Worm (Caenorhabditis elegans) whole organism, young adult: ENCODE measurements around the gene Y69A2AR.28.

Experiments
- B0035.1 ChIP-seq: sonication (generic microtip); optimal IDR thresholded peaks from 2 replicates; lab custom pipeline; 2016; ENCODE audit warnings: missing genetic modification characterization, mild to moderate bottlenecking, missing compliant biosample characterization, missing genotype, missing genetic modification reagents
- B0336.3 ChIP-seq: fragments of 200-800 bp; sonication (Bioruptor generic); IDR thresholded peaks from 2 replicates; pipeline ENCODE4 v1.3.6; 2022; ENCODE audit warnings: missing genetic modification characterization, missing compliant biosample characterization
- C06A6.2 ChIP-seq: fragments of 200-800 bp; sonication (Bioruptor generic); conservative IDR thresholded peaks from 2 replicates; pipeline ENCODE4 v1.3.6; 2022; ENCODE audit warnings: missing genetic modification characterization, missing compliant biosample characterization
- C17E4.6 ChIP-seq: fragments of 200-800 bp; sonication (Bioruptor generic); IDR thresholded peaks from 2 replicates; pipeline ENCODE4 v1.3.6; 2022; ENCODE audit warnings: missing genetic modification reagents, missing genetic modification characterization, missing compliant biosample characterization
- D2030.7 ChIP-seq: fragments of 200-800 bp; sonication (Bioruptor generic); IDR thresholded peaks from 2 replicates; pipeline ENCODE4 v1.3.6; 2022; ENCODE audit warnings: missing genetic modification reagents, missing genetic modification characterization, missing compliant biosample characterization
- F22D6.2 ChIP-seq: sonication (generic microtip); optimal IDR thresholded peaks from 2 replicates; lab custom pipeline; 2016; ENCODE audit warnings: mild to moderate bottlenecking, missing genetic modification characterization, missing compliant biosample characterization
- F23B12.7 ChIP-seq: sonication (generic microtip); optimal IDR thresholded peaks from 2 replicates; lab custom pipeline; 2017; ENCODE audit warnings: missing genetic modification characterization, mild to moderate bottlenecking, missing compliant biosample characterization, antibody characterized with exemption, moderate library complexity; ENCODE audit not compliant: insufficient read depth
- F57A8.1 ChIP-seq: fragments of 200-800 bp; sonication (Bioruptor generic); optimal IDR thresholded peaks from 2 replicates; lab custom pipeline; 2018; ENCODE audit warnings: mild to moderate bottlenecking, missing genetic modification characterization, moderate library complexity, missing compliant biosample characterization
- F57C9.4 ChIP-seq: sonication (generic microtip); optimal IDR thresholded peaks from 2 replicates; lab custom pipeline; 2017; ENCODE audit warnings: mild to moderate bottlenecking, missing genetic modification characterization, missing compliant biosample characterization
- K11D2.4 ChIP-seq: fragments of 200-800 bp; sonication (Bioruptor generic); IDR thresholded peaks from 2 replicates; pipeline ENCODE4 v1.3.6; 2022; ENCODE audit warnings: missing genetic modification reagents, missing genetic modification characterization, missing compliant biosample characterization
- K12H6.12 ChIP-seq: fragments of 200-800 bp; sonication (Bioruptor generic); optimal IDR thresholded peaks from 2 replicates; lab custom pipeline; 2018; ENCODE audit warnings: mild to moderate bottlenecking, missing genetic modification characterization, missing compliant biosample characterization
- Y53G8AR.9 ChIP-seq: fragments of 200-800 bp; sonication (Bioruptor generic); conservative IDR thresholded peaks from 2 replicates; pipeline ENCODE4 v1.3.6; 2022; ENCODE audit warnings: missing genetic modification reagents, missing genetic modification characterization, missing compliant biosample characterization
- Y56A3A.18 ChIP-seq: fragments of 200-800 bp; sonication (Bioruptor generic); IDR thresholded peaks from 2 replicates; pipeline ENCODE4 v1.3.6; 2022; ENCODE audit warnings: missing genetic modification reagents, missing genetic modification characterization, missing compliant biosample characterization
- Y79H2A.3 ChIP-seq: fragments of 200-800 bp; sonication (Bioruptor generic); conservative IDR thresholded peaks from 2 replicates; pipeline ENCODE4 v1.3.6; 2022; ENCODE audit warnings: missing genetic modification reagents, missing genetic modification characterization, missing compliant biosample characterization
- ZK185.1 ChIP-seq: sonication (generic microtip); optimal IDR thresholded peaks from 2 replicates; lab custom pipeline; 2016; ENCODE audit warnings: mild to moderate bottlenecking, missing genetic modification characterization, missing compliant biosample characterization; ENCODE audit not compliant: poor library complexity, severe bottlenecking
- ama-1 ChIP-seq, 3 experiments: fragments of 150-350 bp in 1 of 3; sonication (generic microtip) in 2 of 3; optimal IDR thresholded peaks; 2 replicates each; lab custom pipeline; 2014 to 2018; ENCODE audit warnings: missing biosample characterization in 2 of 3, missing genetic modification characterization in 2 of 3, missing genetic modification reagents in 2 of 3
- aptf-3 ChIP-seq: fragments of 200-800 bp; sonication (Bioruptor generic); IDR thresholded peaks from 2 replicates; pipeline ENCODE4 v1.3.6; 2022; ENCODE audit warnings: missing genetic modification characterization, missing compliant biosample characterization
- cebp-2 ChIP-seq: fragments of 200-800 bp; sonication (Bioruptor generic); IDR thresholded peaks from 2 replicates; pipeline ENCODE4 v1.3.6; 2022; ENCODE audit warnings: missing genetic modification characterization, missing compliant biosample characterization
- ceh-27 ChIP-seq: fragments of 200-800 bp; sonication (Bioruptor generic); optimal IDR thresholded peaks from 2 replicates; lab custom pipeline; 2018; ENCODE audit warnings: mild to moderate bottlenecking, missing genetic modification characterization, moderate library complexity, missing compliant biosample characterization
- die-1 ChIP-seq: sonication (generic microtip); optimal IDR thresholded peaks from 2 replicates; lab custom pipeline; 2016; ENCODE audit warnings: missing genotype, mild to moderate bottlenecking, missing genetic modification characterization, missing compliant biosample characterization
- dpff-1 ChIP-seq: sonication (generic microtip); optimal IDR thresholded peaks from 2 replicates; lab custom pipeline; 2017; ENCODE audit warnings: mild to moderate bottlenecking, missing genetic modification characterization, missing compliant biosample characterization
- hlh-12 ChIP-seq: sonication (generic microtip); optimal IDR thresholded peaks from 2 replicates; lab custom pipeline; 2016; ENCODE audit warnings: missing genetic modification characterization, missing compliant biosample characterization
- hmg-20 ChIP-seq: fragments of 200-800 bp; sonication (Bioruptor generic); IDR thresholded peaks from 2 replicates; pipeline ENCODE4 v1.3.6; 2022; ENCODE audit warnings: missing genetic modification reagents, missing genetic modification characterization, missing compliant biosample characterization
- lag-1 ChIP-seq: fragments of 200-800 bp; sonication (Bioruptor generic); IDR thresholded peaks from 2 replicates; pipeline ENCODE4 v1.3.6; 2022; ENCODE audit warnings: missing genetic modification reagents, missing genetic modification characterization, missing compliant biosample characterization
- lin-40 ChIP-seq: sonication (generic microtip); optimal IDR thresholded peaks from 2 replicates; lab custom pipeline; 2016; ENCODE audit warnings: missing genetic modification characterization, mild to moderate bottlenecking, missing compliant biosample characterization, missing genotype, missing genetic modification reagents
- lin-54 ChIP-seq: fragments of 200-800 bp; sonication (Bioruptor generic); optimal IDR thresholded peaks from 2 replicates; lab custom pipeline; 2018; ENCODE audit warnings: mild to moderate bottlenecking, missing genetic modification characterization, missing compliant biosample characterization
- lsl-1 ChIP-seq: fragments of 200-800 bp; sonication (Bioruptor generic); optimal IDR thresholded peaks from 2 replicates; lab custom pipeline; 2018; ENCODE audit warnings: mild to moderate bottlenecking, missing genetic modification characterization, moderate library complexity, missing compliant biosample characterization
- lsy-27 ChIP-seq: sonication (generic microtip); optimal IDR thresholded peaks from 2 replicates; lab custom pipeline; 2017; ENCODE audit warnings: missing genetic modification characterization, mild to moderate bottlenecking, missing compliant biosample characterization, antibody characterized with exemption, missing genotype, borderline replicate concordance; ENCODE audit not compliant: insufficient read depth
- madf-3 ChIP-seq: fragments of 200-800 bp; sonication (Bioruptor generic); IDR thresholded peaks from 2 replicates; pipeline ENCODE4 v1.3.6; 2022; ENCODE audit warnings: missing genetic modification reagents, missing genetic modification characterization, missing compliant biosample characterization
- mel-28 ChIP-seq: sonication (generic microtip); optimal IDR thresholded peaks from 2 replicates; lab custom pipeline; 2016; ENCODE audit warnings: borderline replicate concordance, mild to moderate bottlenecking, missing genetic modification characterization, missing compliant biosample characterization
- mxl-1 ChIP-seq: sonication (generic microtip); optimal IDR thresholded peaks from 2 replicates; lab custom pipeline; 2016; ENCODE audit warnings: missing genetic modification characterization, missing compliant biosample characterization
- nhr-80 ChIP-seq: sonication (generic microtip); optimal IDR thresholded peaks from 2 replicates; lab custom pipeline; 2016; ENCODE audit warnings: missing genetic modification characterization, missing compliant biosample characterization
- rcor-1 ChIP-seq: fragments of 200-800 bp; sonication (Bioruptor generic); IDR thresholded peaks from 2 replicates; pipeline ENCODE4 v1.3.6; 2022; ENCODE audit warnings: missing genetic modification reagents, missing genetic modification characterization, missing compliant biosample characterization
- rec-8 ChIP-seq, 2 experiments: sonication (generic microtip); optimal IDR thresholded peaks; 2 replicates each; lab custom pipeline; 2016; ENCODE audit warnings: mild to moderate bottlenecking in 2 of 2, missing genetic modification characterization in 2 of 2, missing genetic modification reagents in 2 of 2, missing genotype in 2 of 2, missing biosample characterization in 1 of 2, missing compliant biosample characterization in 1 of 2, moderate library complexity in 1 of 2
- sdz-38 ChIP-seq: sonication (generic microtip); optimal IDR thresholded peaks from 2 replicates; lab custom pipeline; 2016; ENCODE audit warnings: missing genotype, missing genetic modification characterization, missing compliant biosample characterization
- snpc-1.3 ChIP-seq: sonication (generic microtip); optimal IDR thresholded peaks from 2 replicates; lab custom pipeline; 2017; ENCODE audit warnings: missing genetic modification characterization, mild to moderate bottlenecking, missing compliant biosample characterization, antibody characterized with exemption, moderate library complexity, missing genotype, missing genetic modification reagents; ENCODE audit not compliant: insufficient read depth
- snpc-4 ChIP-seq, 5 experiments: fragments of 150-350 bp in 1 of 5; sonication (generic microtip) in 4 of 5; optimal IDR thresholded peaks; 2 replicates each; lab custom pipeline; 2014 to 2018; ENCODE audit warnings: missing genetic modification characterization in 5 of 5, missing biosample characterization in 3 of 5, antibody characterized with exemption in 2 of 5, mild to moderate bottlenecking in 2 of 5, missing compliant biosample characterization in 2 of 5, missing genotype in 2 of 5, moderate library complexity in 2 of 5, missing genetic modification reagents in 1 of 5
- somi-1 ChIP-seq: fragments of 200-800 bp; sonication (Bioruptor generic); optimal IDR thresholded peaks from 2 replicates; lab custom pipeline; 2018; ENCODE audit warnings: mild to moderate bottlenecking, missing genetic modification characterization, missing compliant biosample characterization
- tbx-9 ChIP-seq: sonication (generic microtip); optimal IDR thresholded peaks from 2 replicates; lab custom pipeline; 2016; ENCODE audit warnings: borderline replicate concordance, missing genetic modification characterization, inconsistent platforms, missing compliant biosample characterization
- tlf-1 ChIP-seq: fragments of 200-800 bp; sonication (Bioruptor generic); optimal IDR thresholded peaks from 2 replicates; lab custom pipeline; 2018; ENCODE audit warnings: mild to moderate bottlenecking, missing genetic modification characterization, missing compliant biosample characterization
- xnd-1 ChIP-seq: sonication (generic microtip); optimal IDR thresholded peaks from 2 replicates; lab custom pipeline; 2016; ENCODE audit warnings: missing genotype, missing genetic modification reagents, missing genetic modification characterization, missing compliant biosample characterization
- zfh-2 ChIP-seq: fragments of 200-800 bp; sonication (Bioruptor generic); conservative IDR thresholded peaks from 2 replicates; pipeline ENCODE4 v1.3.6; 2022; ENCODE audit warnings: missing genetic modification reagents, missing genetic modification characterization, missing compliant biosample characterization
- ztf-18 ChIP-seq: sonication (generic microtip); optimal IDR thresholded peaks from 2 replicates; lab custom pipeline; 2016; ENCODE audit warnings: missing genotype, mild to moderate bottlenecking, missing genetic modification characterization, missing compliant biosample characterization
- ztf-22 ChIP-seq: fragments of 200-800 bp; sonication (Bioruptor generic); optimal IDR thresholded peaks from 2 replicates; lab custom pipeline; 2018; ENCODE audit warnings: mild to moderate bottlenecking, missing genetic modification characterization, moderate library complexity, missing compliant biosample characterization
- ztf-26 ChIP-seq: sonication (generic microtip); optimal IDR thresholded peaks from 2 replicates; lab custom pipeline; 2017; ENCODE audit warnings: missing genetic modification characterization, missing compliant biosample characterization
- ztf-3 ChIP-seq: fragments of 200-800 bp; sonication (Bioruptor generic); optimal IDR thresholded peaks from 2 replicates; lab custom pipeline; 2018; ENCODE audit warnings: mild to moderate bottlenecking, missing genetic modification characterization, missing compliant biosample characterization
- ztf-6 ChIP-seq: fragments of 200-800 bp; sonication (Bioruptor generic); IDR thresholded peaks from 2 replicates; pipeline ENCODE4 v1.3.6; 2022; ENCODE audit warnings: missing genetic modification reagents, missing genetic modification characterization, missing compliant biosample characterization

The Y69A2AR.28 gene

DNA sequence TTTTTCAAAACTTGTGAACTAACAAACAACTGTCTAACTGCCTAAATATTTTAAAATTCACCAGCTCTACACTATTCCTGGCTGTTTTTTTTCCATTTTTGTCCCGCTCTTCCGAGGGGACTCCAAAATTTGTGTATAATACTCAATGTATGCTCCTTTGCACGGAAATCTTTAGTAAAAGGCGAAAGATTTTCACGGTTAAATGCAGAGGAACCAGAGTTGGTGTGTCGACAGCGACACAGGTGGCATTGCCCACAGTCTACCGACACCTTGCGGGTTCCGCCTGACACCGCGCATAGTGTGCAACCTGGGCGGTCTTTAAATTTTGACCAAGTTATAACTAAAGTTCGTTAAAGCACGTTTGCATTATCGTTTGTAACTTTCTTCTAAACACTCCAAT lies 42.1 kb upstream of the Y69A2AR.28 start (continued):
- TF ChIP-seq sdz-38 (no peak), C17E4.6 (GFP tag; lab: Robert Waterston, UW) (no peak), madf-3 (GFP tag; lab: Robert Waterston, UW) (no peak), lag-1 (no peak), F22D6.2 (tag; lab: Kevin White, UChicago) (no peak), lin-54 (GFP tag; lab: Kevin White, UChicago) (peak; percentile 69), nhr-80 (tag; lab: Kevin White, UChicago) (no peak), ceh-27 (GFP tag; lab: Kevin White, UChicago) (no peak), D2030.7 (peak; percentile 96), aptf-3 (GFP tag; lab: Robert Waterston, UW) (no peak), ztf-22 (GFP tag; lab: Kevin White, UChicago) (no peak), Y56A3A.18 (peak; percentile 46; the same call in 1 of the 2 replicates), tbx-9 (tag; lab: Kevin White, UChicago) (no peak), K12H6.12 (no peak), die-1 (tag; lab: Kevin White, UChicago) (no peak), ztf-26 (tag; lab: Kevin White, UChicago) (no peak), ztf-3 (GFP tag; lab: Kevin White, UChicago) (no peak), rcor-1 (GFP tag; lab: Robert Waterston, UW) (peak; percentile 88), ZK185.1 (tag; lab: Kevin White, UChicago) (no peak), F23B12.7 (no peak), C06A6.2 (GFP tag; lab: Robert Waterston, UW) (no peak), Y53G8AR.9 (GFP tag; lab: Robert Waterston, UW) (peak; percentile 56; the same call in 1 of the 2 replicates), hlh-12 (tag; lab: Kevin White, UChicago) (no peak), lsy-27 (no peak), lin-40 (tag; lab: Kevin White, UChicago) (no peak), B0336.3 (GFP tag; lab: Robert Waterston, UW) (0 out of 2 replicates have a peak, but pooled peaks have one; percentile 43), hmg-20 (GFP tag; lab: Robert Waterston, UW) (no peak), K11D2.4 (GFP tag; lab: Robert Waterston, UW) (no peak), F57C9.4 (tag; lab: Kevin White, UChicago) (no peak), snpc-4 (GFP tag; optimal IDR thresholded peaks at IDR 0.05; lab: Kevin White, UChicago) (peak; percentile 90), snpc-4 (tag; optimal IDR thresholded peaks at IDR 0.05; lab: Kevin White, UChicago) (peak; percentile 82 to 96 (median 94)), snpc-1.3 (peak; percentile 60), cebp-2 (GFP tag; lab: Robert Waterston, UW) (no peak), ztf-6 (no peak), B0035.1 (no peak), rec-8 (tag; optimal IDR thresholded peaks at IDR 0.05; lab: Kevin White, UChicago) (peak in 1 of 2 experiments; percentile 16), somi-1 (no peak), F57A8.1 (GFP tag; lab: Kevin White, UChicago) (no peak), zfh-2 (GFP tag; lab: Robert Waterston, UW) (no peak), xnd-1 (tag; lab: Kevin White, UChicago) (peak; percentile 37), dpff-1 (no peak), ztf-18 (tag; lab: Kevin White, UChicago) (peak; percentile 84), mxl-1 (tag; lab: Kevin White, UChicago) (no peak), mel-28 (no peak), lsl-1 (GFP tag; lab: Kevin White, UChicago) (peak; percentile 77), ama-1 (optimal IDR thresholded peaks at IDR 0.05; lab: Kevin White, UChicago) (no peak), ama-1 (GFP tag; optimal IDR thresholded peaks at IDR 0.05; lab: Kevin White, UChicago) (no peak), tlf-1 (GFP tag; lab: Kevin White, UChicago) (peak; percentile 1), Y79H2A.3 (GFP tag; lab: Robert Waterston, UW) (no peak)
